Fruit fly (Drosophila melanogaster): ENCODE results near the gene Gp93.
"Not testable (repeated sequence)": the region's sequence is repeated elsewhere in the genome, so short reads cannot be mapped to it uniquely, and the experiment has no call there.

Gene Gp93

DNA sequence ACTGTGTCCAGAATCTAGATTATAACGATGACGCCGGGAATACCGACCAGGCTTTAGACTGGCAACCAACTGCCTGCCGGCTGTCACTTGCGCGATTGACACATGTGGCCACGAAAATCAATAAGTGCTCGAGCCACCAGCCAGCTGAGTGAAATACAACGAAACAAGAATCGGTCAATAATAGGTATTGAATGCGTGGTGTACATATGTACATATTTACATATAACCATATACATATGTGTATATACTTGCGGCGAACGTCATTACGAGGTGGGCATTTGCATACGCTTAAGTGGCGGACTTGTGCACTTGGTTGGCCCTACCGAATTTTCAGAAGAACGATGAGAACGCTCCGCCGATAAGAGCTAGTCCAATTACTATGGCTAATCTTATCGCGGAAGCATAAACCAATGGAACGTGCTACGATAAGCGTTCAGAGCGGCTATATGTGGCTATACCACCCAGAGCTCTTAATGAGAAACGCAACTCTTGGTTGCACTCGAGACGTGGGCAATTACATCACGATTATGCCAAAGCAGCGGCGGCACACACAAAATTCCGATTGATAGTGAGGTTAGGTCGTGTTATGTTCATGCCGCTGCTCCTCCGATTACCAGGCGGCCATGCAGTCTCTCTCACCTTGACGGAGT is 1.8 kb upstream of the Gp93 start:
- no peak for TF ChIP-seq Ets98B (GFP tag; IDR thresholded peaks at IDR 0.05)
- no peak for TF ChIP-seq Pif1B (GFP tag; optimal IDR thresholded peaks at IDR 0.05)
- no peak for TF ChIP-seq CG9948 (tag; optimal IDR thresholded peaks at IDR 0.05)
- TF ChIP-seq Pif1A (GFP tag; optimal IDR thresholded peaks at IDR 0.05) = no peak
- no peak for TF ChIP-seq CG10348 (GFP tag; IDR thresholded peaks at IDR 0.05)
- no peak for TF ChIP-seq CG17806 (tag; optimal IDR thresholded peaks at IDR 0.05)
- no peak for TF ChIP-seq fd96Ca (GFP tag; IDR thresholded peaks at IDR 0.05)
- no peak for TF ChIP-seq EcR (GFP tag; optimal IDR thresholded peaks at IDR 0.05)
- no peak for TF ChIP-seq CG14655 (GFP tag; optimal IDR thresholded peaks at IDR 0.05)
- TF ChIP-seq rn (GFP tag; IDR thresholded peaks at IDR 0.05) = no peak

DNA sequence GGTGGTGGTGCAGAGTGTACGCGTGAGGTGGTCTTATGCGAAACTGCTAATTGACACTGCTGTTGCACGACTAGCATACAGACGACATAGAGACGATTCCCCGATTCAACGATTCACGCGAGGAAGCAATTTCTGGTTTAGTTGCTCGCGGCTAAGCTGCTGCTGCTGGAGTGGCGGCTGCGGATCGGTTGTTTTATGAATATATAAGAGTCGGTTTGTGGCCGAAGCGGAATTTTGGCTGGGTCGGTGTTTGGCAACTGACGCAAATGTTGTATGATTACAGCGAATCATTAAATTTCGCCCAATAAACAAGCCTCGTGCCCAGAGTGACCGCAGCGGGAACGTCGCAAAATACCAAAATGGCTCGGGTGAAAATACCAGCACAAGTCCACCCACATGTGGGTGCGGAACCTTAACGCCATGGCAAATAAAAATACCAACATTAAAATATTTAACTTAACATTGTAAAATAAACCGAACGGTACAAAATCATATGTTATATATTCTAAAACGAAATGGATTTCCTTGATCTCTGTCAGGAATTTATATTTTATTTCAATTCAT is 747 bp upstream of the Gp93 start, which contains the start of gene mfrn:
TSS of gene mfrn (minus strand) at position 340 of the 564 bp plus-strand sequence.
- TF ChIP-seq CG10348 (GFP tag; IDR thresholded peaks at IDR 0.05) (no peak), rn (GFP tag; IDR thresholded peaks at IDR 0.05) (no peak), gl (tag; optimal IDR thresholded peaks at IDR 0.05) (no peak), Pif1A (GFP tag; optimal IDR thresholded peaks at IDR 0.05) (no peak), CG4496 (GFP tag; IDR thresholded peaks at IDR 0.05) (no peak), Ets98B (GFP tag; IDR thresholded peaks at IDR 0.05) (no peak), fd96Ca (GFP tag; IDR thresholded peaks at IDR 0.05) (no peak), CG12605 (GFP tag; IDR thresholded peaks at IDR 0.05) (no peak)

DNA sequence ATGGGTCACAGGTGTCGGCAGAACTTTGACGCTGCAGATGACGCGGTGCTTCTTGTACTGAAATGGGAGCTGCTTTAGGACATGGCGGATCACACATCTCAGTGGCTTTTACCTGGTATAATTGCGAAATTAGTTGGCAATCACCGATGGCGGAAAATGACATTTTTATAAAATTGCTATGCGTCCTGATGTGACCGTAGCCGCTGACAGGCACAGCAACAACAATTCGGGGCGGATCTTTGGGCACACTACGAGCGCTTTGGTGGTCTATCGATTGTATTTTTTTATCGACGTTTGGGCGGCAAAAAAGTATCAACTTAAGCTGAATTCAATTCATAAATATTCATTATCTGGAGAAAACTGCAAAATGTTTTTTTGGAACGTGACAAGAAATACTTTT is 5.4 kb downstream of the Gp93 start, which contains the start of gene CG4951:
TSS of gene CG4951 (minus strand) at position 223 of the 400 bp plus-strand sequence.
- no peak for TF ChIP-seq CG15710 (tag; optimal IDR thresholded peaks at IDR 0.05)

DNA sequence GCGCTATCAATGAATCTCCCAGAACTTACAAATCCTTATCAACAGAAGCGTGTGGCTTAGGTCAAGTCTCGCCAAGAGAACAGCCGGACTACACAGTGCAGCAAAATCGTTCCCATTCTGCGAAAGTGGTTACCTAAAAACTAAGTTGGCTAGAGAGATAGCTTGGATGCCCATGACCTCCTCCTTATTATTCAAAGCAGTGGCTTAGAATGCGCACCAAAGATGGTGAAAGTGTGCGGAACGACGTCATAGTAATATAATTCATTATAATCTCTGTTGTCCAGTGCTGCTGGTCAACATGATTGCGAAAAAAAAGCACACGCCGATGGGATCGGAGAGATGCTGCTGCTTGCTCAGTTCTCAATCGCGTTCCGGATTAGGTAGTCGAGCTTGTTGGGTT is 6.0 kb downstream of the Gp93 start, which contains the start of gene Nep7:
TSS of gene Nep7 (plus strand) at position 385 of the 400 bp plus-strand sequence.
- TF ChIP-seq CG8159 (tag; optimal IDR thresholded peaks at IDR 0.05) (no peak), CG8301 (tag; optimal IDR thresholded peaks at IDR 0.05) (no peak), CG9948 (tag; optimal IDR thresholded peaks at IDR 0.05) (no peak), Pif1A (GFP tag; optimal IDR thresholded peaks at IDR 0.05) (no peak), CG10348 (GFP tag; IDR thresholded peaks at IDR 0.05) (no peak), fd96Ca (GFP tag; IDR thresholded peaks at IDR 0.05) (peak; percentile 78), CG13204 (GFP tag; optimal IDR thresholded peaks at IDR 0.05) (no peak), rn (GFP tag; IDR thresholded peaks at IDR 0.05) (no peak), CG34367 (tag; optimal IDR thresholded peaks at IDR 0.05) (no peak), EcR (GFP tag; optimal IDR thresholded peaks at IDR 0.05) (no peak), CG15710 (tag; optimal IDR thresholded peaks at IDR 0.05) (no peak), CG14655 (GFP tag; optimal IDR thresholded peaks at IDR 0.05) (no peak), gl (tag; optimal IDR thresholded peaks at IDR 0.05) (no peak), Ets98B (GFP tag; IDR thresholded peaks at IDR 0.05) (peak; percentile 50; the same call in 1 of the 2 replicates), CG12605 (GFP tag; IDR thresholded peaks at IDR 0.05) (peak; percentile 48; the same call in 1 of the 2 replicates), CG4496 (GFP tag; IDR thresholded peaks at IDR 0.05) (peak; percentile 56; the same call in 2 of the 3 replicates), D1 (tag; optimal IDR thresholded peaks at IDR 0.05) (no peak), CG17806 (tag; optimal IDR thresholded peaks at IDR 0.05) (no peak), Pif1B (GFP tag; optimal IDR thresholded peaks at IDR 0.05) (no peak), Snoo (tag; optimal IDR thresholded peaks at IDR 0.05) (no peak), CG32121 (GFP tag; IDR thresholded peaks at IDR 0.05) (peak; percentile 63; the same call in 1 of the 2 replicates)

DNA sequence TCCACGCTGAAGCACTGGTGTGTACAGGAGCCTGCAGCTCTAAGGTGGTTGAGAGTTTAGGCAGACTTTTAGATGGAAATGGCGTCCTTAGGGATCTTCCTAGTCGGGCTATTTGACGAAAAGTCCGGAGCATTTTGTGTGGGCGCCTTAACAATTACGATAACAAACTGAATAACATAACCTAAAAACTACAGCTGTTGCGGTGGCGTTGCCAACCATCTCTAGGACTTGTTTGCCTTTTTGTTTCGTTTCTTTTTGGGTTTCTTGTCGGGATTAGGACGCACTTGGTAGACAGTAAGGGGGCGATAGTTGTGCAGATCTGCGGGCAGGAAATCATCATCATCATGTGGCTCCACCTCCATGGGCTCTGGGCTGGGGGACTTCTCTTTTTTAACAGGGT is 9.5 kb downstream of the Gp93 start:
- no peak for TF ChIP-seq Pif1B (GFP tag; optimal IDR thresholded peaks at IDR 0.05)

DNA sequence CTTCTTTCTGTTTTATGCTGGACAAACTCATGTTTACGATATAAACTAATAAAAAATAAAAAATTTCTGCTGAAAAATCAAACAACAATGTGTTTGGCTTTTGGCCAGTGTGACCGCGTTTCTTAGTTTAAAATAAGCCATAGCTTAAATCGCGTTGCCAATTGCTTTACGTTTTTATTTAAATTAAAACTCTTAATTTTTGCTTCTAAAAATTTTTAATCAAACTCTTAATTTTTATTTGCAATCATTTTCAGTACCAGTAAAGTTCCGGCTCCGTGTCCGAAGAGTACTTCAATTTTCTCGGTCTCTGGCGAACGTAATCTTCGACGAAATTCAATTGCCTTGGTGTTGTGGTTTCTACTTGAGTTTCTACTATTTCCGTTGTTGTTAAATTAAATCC is 10.6 kb downstream of the Gp93 start, which contains the start of the genes CG42487 and CG4884:
TSS of gene CG42487 (minus strand) at position 101 of the 400 bp plus-strand sequence.
TSS of gene CG4884 (minus strand) at position 101 of the 400 bp plus-strand sequence.
- TF ChIP-seq CG12605 (GFP tag; IDR thresholded peaks at IDR 0.05); CG14655 (GFP tag; optimal IDR thresholded peaks at IDR 0.05); CG8301 (tag; optimal IDR thresholded peaks at IDR 0.05): not testable (repeated sequence)

DNA sequence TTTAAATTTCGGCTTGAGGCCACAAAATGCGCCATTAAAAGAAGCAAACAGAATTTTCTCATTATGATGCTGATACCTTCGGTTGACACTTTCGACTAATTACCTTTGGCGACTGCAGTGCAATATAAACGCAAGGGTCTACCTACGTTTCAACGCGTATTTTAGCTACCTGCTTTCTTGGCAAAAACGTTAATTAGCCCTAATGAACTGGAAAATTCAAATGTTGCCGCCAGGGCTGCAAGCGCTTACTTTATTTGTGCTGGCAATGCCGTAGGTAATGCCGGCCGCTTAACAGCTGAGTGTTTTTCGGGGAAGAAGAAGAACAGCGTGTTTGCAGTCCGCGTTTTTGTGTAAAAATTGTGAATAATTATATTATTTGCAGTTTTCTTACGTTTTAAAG is 12.0 kb downstream of the Gp93 start, which contains the start of gene CG31253:
TSS of gene CG31253 (minus strand) at position 101 of the 400 bp plus-strand sequence.
- TF ChIP-seq CG10348 (GFP tag; IDR thresholded peaks at IDR 0.05); CG14655 (GFP tag; optimal IDR thresholded peaks at IDR 0.05); CG8301 (tag; optimal IDR thresholded peaks at IDR 0.05): not testable (repeated sequence)

Measured in whole organism, pupa.